Worm (Caenorhabditis elegans) whole organism, late embryonic: ENCODE results near the gene T19H12.6.

Experiments
- F13H6.1 ChIP-seq: sonication (generic microtip); optimal IDR thresholded peaks from 2 replicates; lab custom pipeline; 2016; ENCODE audit warnings: missing genetic modification characterization, missing compliant biosample characterization
- K09A11.1 ChIP-seq: sonication (generic microtip); optimal IDR thresholded peaks from 2 replicates; lab custom pipeline; 2017; ENCODE audit warnings: antibody characterized with exemption, mild to moderate bottlenecking, missing genetic modification characterization, missing compliant biosample characterization; ENCODE audit not compliant: insufficient read depth
- T23F11.4 ChIP-seq: fragments of 200-800 bp; sonication (Bioruptor generic); optimal IDR thresholded peaks from 2 replicates; lab custom pipeline; 2018; ENCODE audit warnings: mild to moderate bottlenecking, missing genetic modification characterization, missing compliant biosample characterization
- ahr-1 ChIP-seq: sonication (generic microtip); optimal IDR thresholded peaks from 2 replicates; lab custom pipeline; 2016; ENCODE audit warnings: missing genetic modification characterization, missing compliant biosample characterization
- ama-1 ChIP-seq: fragments of 150-350 bp; optimal IDR thresholded peaks from 2 replicates; lab custom pipeline; 2014
- ceh-14 ChIP-seq: sonication (generic microtip); optimal IDR thresholded peaks from 2 replicates; lab custom pipeline; 2016; ENCODE audit warnings: missing genotype, missing genetic modification characterization, missing compliant biosample characterization
- ceh-18 ChIP-seq: sonication (generic microtip); optimal IDR thresholded peaks from 2 replicates; lab custom pipeline; 2016; ENCODE audit warnings: missing genetic modification characterization, missing compliant biosample characterization
- ceh-19 ChIP-seq: fragments of 200-800 bp; sonication (Bioruptor generic); optimal IDR thresholded peaks from 2 replicates; lab custom pipeline; 2018; ENCODE audit warnings: mild to moderate bottlenecking, missing genetic modification characterization, missing compliant biosample characterization
- ceh-22 ChIP-seq: sonication (generic microtip); optimal IDR thresholded peaks from 2 replicates; lab custom pipeline; 2017; ENCODE audit warnings: missing biosample characterization, missing genetic modification characterization
- ceh-30 ChIP-seq: fragments of 150-350 bp; optimal IDR thresholded peaks from 2 replicates; lab custom pipeline; 2014; ENCODE audit warnings: missing biosample characterization, missing genetic modification characterization
- ceh-34 ChIP-seq: sonication (generic microtip); optimal IDR thresholded peaks from 2 replicates; lab custom pipeline; 2016; ENCODE audit warnings: mild to moderate bottlenecking, missing genetic modification characterization, missing compliant biosample characterization
- ceh-48 ChIP-seq: sonication (generic microtip); optimal IDR thresholded peaks from 2 replicates; lab custom pipeline; 2016; ENCODE audit warnings: missing genetic modification characterization, inconsistent platforms, missing compliant biosample characterization
- ceh-6 ChIP-seq: fragments of 200-800 bp; sonication (Bioruptor generic); optimal IDR thresholded peaks from 2 replicates; lab custom pipeline; 2018; ENCODE audit warnings: mild to moderate bottlenecking, missing genetic modification characterization, missing compliant biosample characterization
- ceh-9 ChIP-seq: sonication (generic microtip); optimal IDR thresholded peaks from 2 replicates; lab custom pipeline; 2016; ENCODE audit warnings: mild to moderate bottlenecking, missing genetic modification characterization, inconsistent platforms, missing compliant biosample characterization
- dmd-4 ChIP-seq: sonication (generic microtip); optimal IDR thresholded peaks from 2 replicates; lab custom pipeline; 2016; ENCODE audit warnings: borderline replicate concordance, missing genetic modification characterization, missing compliant biosample characterization
- dve-1 ChIP-seq: sonication (generic microtip); optimal IDR thresholded peaks from 2 replicates; lab custom pipeline; 2017; ENCODE audit warnings: antibody characterized with exemption, mild to moderate bottlenecking, missing genetic modification characterization, missing compliant biosample characterization
- elt-2 ChIP-seq: sonication (generic microtip); optimal IDR thresholded peaks from 2 replicates; lab custom pipeline; 2016; ENCODE audit warnings: missing genetic modification reagents, missing genetic modification characterization, missing compliant biosample characterization
- fax-1 ChIP-seq: sonication (generic microtip); optimal IDR thresholded peaks from 2 replicates; lab custom pipeline; 2016; ENCODE audit warnings: missing genotype, missing genetic modification characterization, missing compliant biosample characterization
- fkh-6 ChIP-seq: sonication (generic microtip); optimal IDR thresholded peaks from 2 replicates; lab custom pipeline; 2016; ENCODE audit warnings: missing genetic modification characterization, missing compliant biosample characterization
- hlh-13 ChIP-seq: fragments of 200-800 bp; sonication (Bioruptor generic); optimal IDR thresholded peaks from 2 replicates; lab custom pipeline; 2018; ENCODE audit warnings: mild to moderate bottlenecking, missing genetic modification characterization, missing compliant biosample characterization
- hlh-30 ChIP-seq: sonication (generic microtip); optimal IDR thresholded peaks from 2 replicates; lab custom pipeline; 2017; ENCODE audit warnings: antibody characterized with exemption, missing genetic modification characterization, missing compliant biosample characterization; ENCODE audit not compliant: insufficient read depth
- hlh-6 ChIP-seq: sonication (generic microtip); optimal IDR thresholded peaks from 2 replicates; lab custom pipeline; 2016; ENCODE audit warnings: missing genotype, missing genetic modification characterization, missing compliant biosample characterization
- lin-11 ChIP-seq: fragments of 200-800 bp; sonication (Bioruptor generic); optimal IDR thresholded peaks from 2 replicates; lab custom pipeline; 2018; ENCODE audit warnings: mild to moderate bottlenecking, missing genetic modification characterization, missing compliant biosample characterization
- mec-3 ChIP-seq: sonication (generic microtip); optimal IDR thresholded peaks from 2 replicates; lab custom pipeline; 2016; ENCODE audit warnings: borderline replicate concordance, missing genetic modification characterization, missing compliant biosample characterization
- nfya-1 ChIP-seq: sonication (generic microtip); optimal IDR thresholded peaks from 2 replicates; lab custom pipeline; 2017; ENCODE audit warnings: missing genetic modification characterization, mild to moderate bottlenecking, missing compliant biosample characterization, antibody characterized with exemption, moderate library complexity
- nhr-11 ChIP-seq: fragments of 150-350 bp; optimal IDR thresholded peaks from 2 replicates; lab custom pipeline; 2014; ENCODE audit warnings: missing biosample characterization, missing genetic modification characterization
- nhr-232 ChIP-seq: sonication (generic microtip); optimal IDR thresholded peaks from 2 replicates; lab custom pipeline; 2016; ENCODE audit warnings: missing genetic modification characterization, missing compliant biosample characterization
- npax-4 ChIP-seq: sonication (generic microtip); optimal IDR thresholded peaks from 2 replicates; lab custom pipeline; 2016; ENCODE audit warnings: missing genetic modification characterization, missing compliant biosample characterization
- odd-2 ChIP-seq: sonication (generic microtip); optimal IDR thresholded peaks from 2 replicates; lab custom pipeline; 2017; ENCODE audit warnings: antibody characterized with exemption, mild to moderate bottlenecking, missing genetic modification characterization, missing compliant biosample characterization
- pag-3 ChIP-seq: sonication (generic microtip); optimal IDR thresholded peaks from 2 replicates; lab custom pipeline; 2016; ENCODE audit warnings: missing compliant biosample characterization, missing genetic modification characterization, borderline replicate concordance
- pat-9 ChIP-seq: fragments of 200-800 bp; sonication (Bioruptor generic); optimal IDR thresholded peaks from 2 replicates; lab custom pipeline; 2018; ENCODE audit warnings: mild to moderate bottlenecking, missing genetic modification characterization, moderate library complexity, missing compliant biosample characterization
- pha-2 ChIP-seq: sonication (generic microtip); optimal IDR thresholded peaks from 2 replicates; lab custom pipeline; 2017; ENCODE audit warnings: mild to moderate bottlenecking, missing genetic modification characterization, missing compliant biosample characterization
- pqm-1 ChIP-seq: sonication (generic microtip); optimal IDR thresholded peaks from 2 replicates; lab custom pipeline; 2016; ENCODE audit warnings: missing genetic modification characterization, missing compliant biosample characterization
- rnt-1 ChIP-seq: sonication (generic microtip); optimal IDR thresholded peaks from 2 replicates; lab custom pipeline; 2016; ENCODE audit warnings: missing genetic modification characterization, missing compliant biosample characterization
- sox-2 ChIP-seq: fragments of 200-800 bp; sonication (Bioruptor generic); IDR thresholded peaks from 2 replicates; pipeline ENCODE4 v1.3.6; 2022; ENCODE audit warnings: missing genetic modification reagents, missing genetic modification characterization, missing compliant biosample characterization
- sox-4 ChIP-seq: sonication (generic microtip); optimal IDR thresholded peaks from 2 replicates; lab custom pipeline; 2017; ENCODE audit warnings: mild to moderate bottlenecking, missing genetic modification characterization, inconsistent platforms, missing compliant biosample characterization
- syd-9 ChIP-seq: sonication (generic microtip); optimal IDR thresholded peaks from 2 replicates; lab custom pipeline; 2016; ENCODE audit warnings: mild to moderate bottlenecking, missing genetic modification characterization, moderate library complexity, missing compliant biosample characterization
- tbx-7 ChIP-seq: sonication (generic microtip); optimal IDR thresholded peaks from 2 replicates; lab custom pipeline; 2016; ENCODE audit warnings: missing genotype, missing genetic modification characterization, missing compliant biosample characterization
- unc-3 ChIP-seq, 2 experiments: fragments of 200-800 bp in 1 of 2; sonication (Bioruptor generic) in 1 of 2; sonication (generic microtip) in 1 of 2; conservative IDR thresholded peaks in 1 of 2; optimal IDR thresholded peaks in 1 of 2; 2 replicates each; pipeline versions ENCODE4 v1.3.6 to Lab custom; 2016 to 2022; ENCODE audit warnings: missing compliant biosample characterization in 2 of 2, missing genetic modification characterization in 2 of 2, missing genetic modification reagents in 1 of 2
- unc-42 ChIP-seq: sonication (generic microtip); optimal IDR thresholded peaks from 2 replicates; lab custom pipeline; 2016; ENCODE audit warnings: missing genotype, missing genetic modification characterization, missing compliant biosample characterization
- unc-86 ChIP-seq: sonication (generic microtip); optimal IDR thresholded peaks from 2 replicates; lab custom pipeline; 2016; ENCODE audit warnings: missing genetic modification characterization, missing compliant biosample characterization

Gene T19H12.6

ce11 chrV:4891305-4891704 is 13.8 kb upstream of the T19H12.6 start:
- TF ChIP-seq ceh-34 (tag; lab: Kevin White, UChicago) (no peak), hlh-13 (GFP tag; lab: Kevin White, UChicago) (no peak), nfya-1 (tag; lab: Kevin White, UChicago) (no peak), hlh-6 (tag; lab: Kevin White, UChicago) (no peak), ceh-48 (tag; lab: Kevin White, UChicago) (no peak), npax-4 (tag; lab: Kevin White, UChicago) (no peak), pag-3 (tag; lab: Kevin White, UChicago) (no peak), K09A11.1 (tag; lab: Kevin White, UChicago) (no peak), dmd-4 (tag; lab: Kevin White, UChicago) (no peak), unc-86 (tag; lab: Kevin White, UChicago) (no peak)

- TF ChIP-seq ceh-30 (no peak), ceh-14 (no peak), elt-2 (tag; lab: Kevin White, UChicago) (no peak), nhr-232 (no peak), ama-1 (lab: Kevin White, UChicago) (no peak), ahr-1 (tag; lab: Kevin White, UChicago) (no peak), mec-3 (tag; lab: Kevin White, UChicago) (no peak), F13H6.1 (tag; lab: Kevin White, UChicago) (no peak)
Measured at ce11 chrV:4890781-4891180, 13.3 kb upstream of the T19H12.6 start.

- TF ChIP-seq pat-9 (tag; lab: Kevin White, UChicago) (no peak), sox-2 (GFP tag; lab: Robert Waterston, UW) (no peak), unc-42 (no peak), fkh-6 (no peak), T23F11.4 (GFP tag; lab: Kevin White, UChicago) (no peak), syd-9 (tag; lab: Kevin White, UChicago) (no peak), odd-2 (tag; lab: Kevin White, UChicago) (no peak), F13H6.1 (tag; lab: Kevin White, UChicago) (no peak), sox-4 (tag; lab: Kevin White, UChicago) (no peak), ceh-22 (tag; lab: Kevin White, UChicago) (no peak), ceh-9 (tag; lab: Kevin White, UChicago) (no peak), hlh-30 (tag; lab: Kevin White, UChicago) (no peak)
Measured at ce11 chrV:4889976-4890479, 12.5 kb upstream of the T19H12.6 start, which contains the start of gene T19H12.2. T19H12.2 (plus strand) TSS chrV:4890429.

ce11 chrV:4889477-4889876 is 12.0 kb upstream of the T19H12.6 start, which contains the start of gene ugt-12:
ugt-12 (minus strand) TSS chrV:4889629.
- TF ChIP-seq sox-2 (GFP tag; lab: Robert Waterston, UW) (no peak), nfya-1 (tag; lab: Kevin White, UChicago) (no peak), fax-1 (tag; lab: Kevin White, UChicago) (no peak), ceh-6 (GFP tag; lab: Kevin White, UChicago) (no peak), pha-2 (tag; lab: Kevin White, UChicago) (no peak), ceh-18 (tag; lab: Kevin White, UChicago) (no peak), K09A11.1 (tag; lab: Kevin White, UChicago) (no peak), pqm-1 (tag; lab: Kevin White, UChicago) (no peak), tbx-7 (tag; lab: Kevin White, UChicago) (no peak), hlh-30 (tag; lab: Kevin White, UChicago) (no peak), lin-11 (tag; lab: Kevin White, UChicago) (no peak), unc-42 (no peak), unc-3 (GFP tag; conservative IDR thresholded peaks at IDR 0.05; lab: Robert Waterston, UW) (no peak), unc-3 (tag; optimal IDR thresholded peaks at IDR 0.05; lab: Kevin White, UChicago) (no peak), dve-1 (tag; lab: Kevin White, UChicago) (no peak), mec-3 (tag; lab: Kevin White, UChicago) (no peak), hlh-6 (tag; lab: Kevin White, UChicago) (no peak), nhr-11 (tag; lab: Kevin White, UChicago) (no peak), rnt-1 (tag; lab: Kevin White, UChicago) (no peak), ceh-19 (GFP tag; lab: Kevin White, UChicago) (no peak)
